Worm (Caenorhabditis elegans): ENCODE data around the gene pho-9.

- TF ChIP-seq unc-62 (GFP tag; optimal IDR thresholded peaks at IDR 0.05) (no peak), F13H6.1 (tag; optimal IDR thresholded peaks at IDR 0.05) (no peak), ztf-11 (tag; optimal IDR thresholded peaks at IDR 0.05) (no peak), snpc-4 (tag; optimal IDR thresholded peaks at IDR 0.05) (no peak), unc-39 (tag; optimal IDR thresholded peaks at IDR 0.05) (no peak), nhr-25 (tag; optimal IDR thresholded peaks at IDR 0.05) (no peak), aly-2 (tag; optimal IDR thresholded peaks at IDR 0.05) (no peak), nhr-10 (tag; optimal IDR thresholded peaks at IDR 0.05) (no peak), skn-1 (tag; optimal IDR thresholded peaks at IDR 0.05) (no peak)
These were observed 33.4 kb upstream of the pho-9 start for ce11 chrIII:2794057-2794456.
